Fruit fly (Drosophila melanogaster) whole organism, wandering third instar larva: ENCODE measurements around the gene CG11889.

Source experiments
- Dfd ChIP-seq: fragments of >200 bp; optimal IDR thresholded peaks from 2 replicates; lab custom pipeline; 2017; ENCODE audit warnings: missing biosample characterization, missing genetic modification characterization
- Dif ChIP-seq: fragments of 200-275, 200-300 bp; sonication (Bioruptor generic); optimal IDR thresholded peaks from 2 replicates; lab custom pipeline; 2018; ENCODE audit warnings: missing biosample characterization, missing genetic modification characterization; ENCODE audit not compliant: partially characterized antibody
- GATAd ChIP-seq: sonication (Bioruptor generic); optimal IDR thresholded peaks from 2 replicates; lab custom pipeline; 2016; ENCODE audit warnings: missing biosample characterization, missing genetic modification characterization
- HLH106 ChIP-seq: fragments of 200-800 bp; optimal IDR thresholded peaks from 3 replicates; lab custom pipeline; 2019; ENCODE audit warnings: missing biosample characterization, mild to moderate bottlenecking, missing genetic modification characterization, moderate library complexity
- Mio ChIP-seq: sonication (Bioruptor generic); optimal IDR thresholded peaks from 2 replicates; lab custom pipeline; 2016; ENCODE audit warnings: missing biosample characterization, missing genetic modification characterization
- OdsH ChIP-seq: fragments of 200-800 bp; sonication (Bioruptor generic); optimal IDR thresholded peaks from 2 replicates; lab custom pipeline; 2016; ENCODE audit warnings: missing biosample characterization, mild to moderate bottlenecking, missing genetic modification characterization
- Rel ChIP-seq, 2 experiments: fragments of 200-800 bp; sonication (Bioruptor generic) in 1 of 2; optimal IDR thresholded peaks; 2 replicates in 1 of 2; 3 replicates in 1 of 2; lab custom pipeline; 2016 to 2019; ENCODE audit warnings: mild to moderate bottlenecking in 2 of 2, missing biosample characterization in 2 of 2, missing genetic modification characterization in 2 of 2, moderate library complexity in 1 of 2
- Sp1 ChIP-seq: fragments of 200-800 bp; sonication (Bioruptor generic); optimal IDR thresholded peaks from 3 replicates; lab custom pipeline; 2019; ENCODE audit warnings: missing biosample characterization, mild to moderate bottlenecking, missing genetic modification characterization, moderate library complexity
- Vsx2 ChIP-seq: fragments of 200-300, 225-300 bp; sonication (Bioruptor generic); optimal IDR thresholded peaks from 2 replicates; lab custom pipeline; 2018; ENCODE audit warnings: missing biosample characterization, missing genetic modification characterization; ENCODE audit not compliant: partially characterized antibody
- br ChIP-seq: fragments of 200-800 bp; sonication (Bioruptor generic); optimal IDR thresholded peaks from 2 replicates; lab custom pipeline; 2016; ENCODE audit warnings: missing biosample characterization, missing genetic modification characterization
- dsf ChIP-seq: sonication (Bioruptor generic); optimal IDR thresholded peaks from 2 replicates; lab custom pipeline; 2016; ENCODE audit warnings: missing biosample characterization, missing genetic modification characterization, borderline replicate concordance
- fru ChIP-seq: fragments of 200-800 bp; sonication (Bioruptor generic); optimal IDR thresholded peaks from 3 replicates; lab custom pipeline; 2016; ENCODE audit warnings: missing biosample characterization, mild to moderate bottlenecking, missing genetic modification characterization

DNA sequence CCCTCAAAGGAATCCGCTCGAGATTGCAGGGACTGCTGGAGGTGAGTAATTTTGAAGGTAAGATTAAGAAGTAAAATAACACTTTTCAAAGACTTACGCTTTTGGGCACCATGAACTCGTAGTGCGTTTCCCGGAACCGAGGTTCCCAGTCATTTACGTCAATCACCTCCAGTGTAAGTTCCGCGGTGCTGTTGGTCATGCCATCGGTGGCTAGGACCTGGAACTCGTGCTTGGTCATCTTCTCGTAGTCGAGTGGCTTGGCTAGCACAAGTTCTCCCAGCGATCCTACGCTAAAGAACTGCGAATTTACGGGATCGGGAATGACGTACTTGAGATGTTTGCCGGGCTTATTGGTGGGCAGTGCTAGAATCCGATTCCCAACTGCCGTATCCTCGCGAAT, 44.5 kb upstream of the CG11889 start:
- TF ChIP-seq br (GFP tag; lab: Kevin White, UChicago), result no peak
- no peak for TF ChIP-seq GATAd (GFP tag; lab: Kevin White, UChicago)
- no peak for TF ChIP-seq Sp1 (GFP tag; lab: Kevin White, UChicago)
- no peak for TF ChIP-seq HLH106 (tag; lab: Kevin White, UChicago)
- TF ChIP-seq Vsx2 (GFP tag; lab: Kevin White, UChicago), result no peak
- TF ChIP-seq fru (GFP tag; lab: Kevin White, UChicago), result no peak
- no peak for TF ChIP-seq Rel (GFP tag; optimal IDR thresholded peaks at IDR 0.05; lab: Kevin White, UChicago)
- no peak for TF ChIP-seq Rel (tag; optimal IDR thresholded peaks at IDR 0.05; lab: Kevin White, UChicago)
- no peak for TF ChIP-seq Dif (GFP tag; lab: Kevin White, UChicago)
- no peak for TF ChIP-seq Mio (GFP tag; lab: Kevin White, UChicago)
- TF ChIP-seq OdsH (GFP tag; lab: Kevin White, UChicago), result no peak
- no peak for TF ChIP-seq dsf
- no peak for TF ChIP-seq Dfd (GFP tag; lab: Kevin White, UChicago)
